Worm (Caenorhabditis elegans) whole organism, late embryonic: ENCODE data around the gene ZK632.12.

Experiments used
- C08G9.2 ChIP-seq: sonication (generic microtip); optimal IDR thresholded peaks from 2 replicates; lab custom pipeline; 2016; ENCODE audit warnings: mild to moderate bottlenecking, missing genetic modification characterization, moderate library complexity, missing compliant biosample characterization
- C38D4.7 ChIP-seq: fragments of 200-800 bp; sonication (Bioruptor generic); optimal IDR thresholded peaks from 2 replicates; lab custom pipeline; 2018; ENCODE audit warnings: mild to moderate bottlenecking, missing genetic modification characterization, moderate library complexity, missing compliant biosample characterization
- K09A11.1 ChIP-seq: sonication (generic microtip); optimal IDR thresholded peaks from 2 replicates; lab custom pipeline; 2017; ENCODE audit warnings: antibody characterized with exemption, mild to moderate bottlenecking, missing genetic modification characterization, missing compliant biosample characterization; ENCODE audit not compliant: insufficient read depth
- T23F11.4 ChIP-seq: fragments of 200-800 bp; sonication (Bioruptor generic); optimal IDR thresholded peaks from 2 replicates; lab custom pipeline; 2018; ENCODE audit warnings: mild to moderate bottlenecking, missing genetic modification characterization, missing compliant biosample characterization
- ahr-1 ChIP-seq: sonication (generic microtip); optimal IDR thresholded peaks from 2 replicates; lab custom pipeline; 2016; ENCODE audit warnings: missing genetic modification characterization, missing compliant biosample characterization
- ama-1 ChIP-seq: fragments of 150-350 bp; optimal IDR thresholded peaks from 2 replicates; lab custom pipeline; 2014
- ceh-14 ChIP-seq: sonication (generic microtip); optimal IDR thresholded peaks from 2 replicates; lab custom pipeline; 2016; ENCODE audit warnings: missing genotype, missing genetic modification characterization, missing compliant biosample characterization
- ceh-18 ChIP-seq: sonication (generic microtip); optimal IDR thresholded peaks from 2 replicates; lab custom pipeline; 2016; ENCODE audit warnings: missing genetic modification characterization, missing compliant biosample characterization
- ceh-2 ChIP-seq: sonication (generic microtip); optimal IDR thresholded peaks from 2 replicates; lab custom pipeline; 2016; ENCODE audit warnings: missing genotype, missing genetic modification characterization, missing compliant biosample characterization
- ceh-22 ChIP-seq: sonication (generic microtip); optimal IDR thresholded peaks from 2 replicates; lab custom pipeline; 2017; ENCODE audit warnings: missing biosample characterization, missing genetic modification characterization
- ceh-24 ChIP-seq: sonication (generic microtip); optimal IDR thresholded peaks from 2 replicates; lab custom pipeline; 2016; ENCODE audit warnings: mild to moderate bottlenecking, missing genetic modification characterization, missing compliant biosample characterization
- ceh-31 ChIP-seq: sonication (generic microtip); optimal IDR thresholded peaks from 2 replicates; lab custom pipeline; 2016; ENCODE audit warnings: missing genetic modification characterization, missing compliant biosample characterization
- ceh-6 ChIP-seq: fragments of 200-800 bp; sonication (Bioruptor generic); optimal IDR thresholded peaks from 2 replicates; lab custom pipeline; 2018; ENCODE audit warnings: mild to moderate bottlenecking, missing genetic modification characterization, missing compliant biosample characterization
- che-1 ChIP-seq: sonication (generic microtip); optimal IDR thresholded peaks from 2 replicates; lab custom pipeline; 2016; ENCODE audit warnings: mild to moderate bottlenecking, missing genetic modification characterization, missing compliant biosample characterization
- dmd-4 ChIP-seq: sonication (generic microtip); optimal IDR thresholded peaks from 2 replicates; lab custom pipeline; 2016; ENCODE audit warnings: borderline replicate concordance, missing genetic modification characterization, missing compliant biosample characterization
- dve-1 ChIP-seq: sonication (generic microtip); optimal IDR thresholded peaks from 2 replicates; lab custom pipeline; 2017; ENCODE audit warnings: antibody characterized with exemption, mild to moderate bottlenecking, missing genetic modification characterization, missing compliant biosample characterization
- elt-4 ChIP-seq: sonication (generic microtip); optimal IDR thresholded peaks from 2 replicates; lab custom pipeline; 2016; ENCODE audit warnings: missing genetic modification characterization, missing compliant biosample characterization
- fax-1 ChIP-seq: sonication (generic microtip); optimal IDR thresholded peaks from 2 replicates; lab custom pipeline; 2016; ENCODE audit warnings: missing genotype, missing genetic modification characterization, missing compliant biosample characterization
- fkh-6 ChIP-seq: sonication (generic microtip); optimal IDR thresholded peaks from 2 replicates; lab custom pipeline; 2016; ENCODE audit warnings: missing genetic modification characterization, missing compliant biosample characterization
- gmeb-2 ChIP-seq: sonication (generic microtip); optimal IDR thresholded peaks from 2 replicates; lab custom pipeline; 2016; ENCODE audit warnings: missing genetic modification characterization, inconsistent platforms, missing compliant biosample characterization
- hlh-13 ChIP-seq: fragments of 200-800 bp; sonication (Bioruptor generic); optimal IDR thresholded peaks from 2 replicates; lab custom pipeline; 2018; ENCODE audit warnings: mild to moderate bottlenecking, missing genetic modification characterization, missing compliant biosample characterization
- hlh-15 ChIP-seq: sonication (generic microtip); optimal IDR thresholded peaks from 2 replicates; lab custom pipeline; 2016; ENCODE audit warnings: missing genetic modification characterization, missing compliant biosample characterization
- hlh-6 ChIP-seq: sonication (generic microtip); optimal IDR thresholded peaks from 2 replicates; lab custom pipeline; 2016; ENCODE audit warnings: missing genotype, missing genetic modification characterization, missing compliant biosample characterization
- lin-11 ChIP-seq: fragments of 200-800 bp; sonication (Bioruptor generic); optimal IDR thresholded peaks from 2 replicates; lab custom pipeline; 2018; ENCODE audit warnings: mild to moderate bottlenecking, missing genetic modification characterization, missing compliant biosample characterization
- mec-3 ChIP-seq: sonication (generic microtip); optimal IDR thresholded peaks from 2 replicates; lab custom pipeline; 2016; ENCODE audit warnings: borderline replicate concordance, missing genetic modification characterization, missing compliant biosample characterization
- nfya-1 ChIP-seq: sonication (generic microtip); optimal IDR thresholded peaks from 2 replicates; lab custom pipeline; 2017; ENCODE audit warnings: missing genetic modification characterization, mild to moderate bottlenecking, missing compliant biosample characterization, antibody characterized with exemption, moderate library complexity
- nhr-11 ChIP-seq: fragments of 150-350 bp; optimal IDR thresholded peaks from 2 replicates; lab custom pipeline; 2014; ENCODE audit warnings: missing biosample characterization, missing genetic modification characterization
- nhr-232 ChIP-seq: sonication (generic microtip); optimal IDR thresholded peaks from 2 replicates; lab custom pipeline; 2016; ENCODE audit warnings: missing genetic modification characterization, missing compliant biosample characterization
- pha-2 ChIP-seq: sonication (generic microtip); optimal IDR thresholded peaks from 2 replicates; lab custom pipeline; 2017; ENCODE audit warnings: mild to moderate bottlenecking, missing genetic modification characterization, missing compliant biosample characterization
- pha-4 ChIP-seq: fragments of 150-350 bp; optimal IDR thresholded peaks from 2 replicates; lab custom pipeline; 2018; ENCODE audit warnings: missing biosample characterization, missing genetic modification reagents, missing genetic modification characterization
- pqm-1 ChIP-seq: sonication (generic microtip); optimal IDR thresholded peaks from 2 replicates; lab custom pipeline; 2016; ENCODE audit warnings: missing genetic modification characterization, missing compliant biosample characterization
- pros-1 ChIP-seq: fragments of 150-350 bp; optimal IDR thresholded peaks from 2 replicates; lab custom pipeline; 2014; ENCODE audit warnings: missing biosample characterization, missing genetic modification reagents, missing genetic modification characterization
- sdc-2 ChIP-seq: sonication (generic microtip); optimal IDR thresholded peaks from 2 replicates; lab custom pipeline; 2016; ENCODE audit warnings: missing genotype, missing genetic modification characterization, missing compliant biosample characterization
- sox-2 ChIP-seq: fragments of 200-800 bp; sonication (Bioruptor generic); IDR thresholded peaks from 2 replicates; pipeline ENCODE4 v1.3.6; 2022; ENCODE audit warnings: missing genetic modification reagents, missing genetic modification characterization, missing compliant biosample characterization
- syd-9 ChIP-seq: sonication (generic microtip); optimal IDR thresholded peaks from 2 replicates; lab custom pipeline; 2016; ENCODE audit warnings: mild to moderate bottlenecking, missing genetic modification characterization, moderate library complexity, missing compliant biosample characterization
- ttx-3 ChIP-seq: sonication (generic microtip); optimal IDR thresholded peaks from 2 replicates; lab custom pipeline; 2016; ENCODE audit warnings: missing genetic modification reagents, missing genetic modification characterization, missing compliant biosample characterization
- unc-3 ChIP-seq, 2 experiments: fragments of 200-800 bp in 1 of 2; sonication (Bioruptor generic) in 1 of 2; sonication (generic microtip) in 1 of 2; conservative IDR thresholded peaks in 1 of 2; optimal IDR thresholded peaks in 1 of 2; 2 replicates each; pipeline versions ENCODE4 v1.3.6 to Lab custom; 2016 to 2022; ENCODE audit warnings: missing compliant biosample characterization in 2 of 2, missing genetic modification characterization in 2 of 2, missing genetic modification reagents in 1 of 2
- unc-86 ChIP-seq: sonication (generic microtip); optimal IDR thresholded peaks from 2 replicates; lab custom pipeline; 2016; ENCODE audit warnings: missing genetic modification characterization, missing compliant biosample characterization
- zip-5 ChIP-seq: sonication (generic microtip); optimal IDR thresholded peaks from 2 replicates; lab custom pipeline; 2016; ENCODE audit warnings: missing genetic modification characterization, missing compliant biosample characterization
- ztf-16 ChIP-seq: sonication (generic microtip); optimal IDR thresholded peaks from 2 replicates; lab custom pipeline; 2017; ENCODE audit warnings: missing genetic modification characterization, missing compliant biosample characterization

The ZK632.12 gene

ce11 chrIII:9867780-9868503, 37.3 kb downstream of the ZK632.12 start, which contains the start of gene dhhc-4 (continued):
- TF ChIP-seq dve-1, result no peak
- no peak for TF ChIP-seq ama-1
- TF ChIP-seq elt-4 (tag; lab: Kevin White, UChicago), result no peak
- TF ChIP-seq ceh-18 (tag; lab: Kevin White, UChicago), result no peak
- TF ChIP-seq che-1 (tag; lab: Kevin White, UChicago), result no peak
- no peak for TF ChIP-seq hlh-15
- TF ChIP-seq C08G9.2 (tag; lab: Kevin White, UChicago), result peak; percentile 92
- TF ChIP-seq ceh-2, result peak; percentile 91
- TF ChIP-seq lin-11 (tag; lab: Kevin White, UChicago), result no peak
- no peak for TF ChIP-seq pha-4 (tag; lab: Kevin White, UChicago)
- no peak for TF ChIP-seq ceh-22 (tag; lab: Kevin White, UChicago)
- TF ChIP-seq hlh-6 (tag; lab: Kevin White, UChicago), result peak; percentile 13
- no peak for TF ChIP-seq hlh-13 (GFP tag; lab: Kevin White, UChicago)
- TF ChIP-seq nfya-1 (tag; lab: Kevin White, UChicago), result peak; percentile 0
- TF ChIP-seq pha-2 (tag; lab: Kevin White, UChicago), result peak; percentile 11
- no peak for TF ChIP-seq nhr-11 (tag; lab: Kevin White, UChicago)
- no peak for TF ChIP-seq pqm-1
- no peak for TF ChIP-seq ztf-16 (tag; lab: Kevin White, UChicago)
- TF ChIP-seq sdc-2 (tag; lab: Kevin White, UChicago), result no peak
- peak; percentile 70 for TF ChIP-seq zip-5 (tag; lab: Kevin White, UChicago)
- peak; percentile 6 for TF ChIP-seq ahr-1 (tag; lab: Kevin White, UChicago)
- no peak for TF ChIP-seq nhr-232 (tag; lab: Kevin White, UChicago)
- TF ChIP-seq unc-3 (GFP tag; conservative IDR thresholded peaks at IDR 0.05; lab: Robert Waterston, UW), result no peak
- TF ChIP-seq unc-3 (tag; optimal IDR thresholded peaks at IDR 0.05; lab: Kevin White, UChicago), result no peak
- no peak for TF ChIP-seq K09A11.1
- TF ChIP-seq T23F11.4, result no peak
- TF ChIP-seq gmeb-2 (tag; lab: Kevin White, UChicago), result peak; percentile 8
- no peak for TF ChIP-seq mec-3 (tag; lab: Kevin White, UChicago)
- no peak for TF ChIP-seq ceh-24 (tag; lab: Kevin White, UChicago)
- no peak for TF ChIP-seq pros-1 (tag; lab: Kevin White, UChicago)
- peak; percentile 90 for TF ChIP-seq ceh-31
- no peak for TF ChIP-seq fkh-6 (tag; lab: Kevin White, UChicago)
- peak; percentile 58 for TF ChIP-seq unc-86 (tag; lab: Kevin White, UChicago)
- TF ChIP-seq ceh-14 (tag; lab: Kevin White, UChicago), result peak; percentile 74
- TF ChIP-seq C38D4.7, result no peak
- TF ChIP-seq fax-1 (tag; lab: Kevin White, UChicago), result peak; percentile 23
- peak; percentile 46 for TF ChIP-seq ttx-3 (tag; lab: Kevin White, UChicago)
- no peak for TF ChIP-seq dmd-4 (tag; lab: Kevin White, UChicago)
- TF ChIP-seq ceh-6 (GFP tag; lab: Kevin White, UChicago), result no peak

ce11 chrIII:9871032-9871431, 40.4 kb downstream of the ZK632.12 start, which contains the start of gene ZK757.1:
TSS of gene ZK757.1 (minus strand) at chrIII:9871132.
- TF ChIP-seq sox-2 (GFP tag; lab: Robert Waterston, UW) (no peak), syd-9 (no peak), ceh-31 (no peak)
